Fruit fly (Drosophila melanogaster) whole organism, prepupa: ENCODE data around the gene PAPLA1.

ENCODE experiments used
- Blimp-1 ChIP-seq: fragments of 200-800 bp; sonication (Bioruptor generic); optimal IDR thresholded peaks from 3 replicates; lab custom pipeline; 2017; ENCODE audit warnings: missing biosample characterization, missing genetic modification characterization, mild to moderate bottlenecking, moderate library complexity, missing genetic modification reagents
- CG10631 ChIP-seq: fragments of 200-800 bp; sonication (Bioruptor generic); optimal IDR thresholded peaks from 2 replicates; lab custom pipeline; 2016; ENCODE audit warnings: missing biosample characterization, missing genetic modification characterization
- CG10669 ChIP-seq: fragments of 200-800 bp; sonication (Bioruptor generic); optimal IDR thresholded peaks from 3 replicates; lab custom pipeline; 2018; ENCODE audit warnings: missing biosample characterization, mild to moderate bottlenecking, missing genetic modification characterization, moderate library complexity
- CG11294 ChIP-seq: fragments of 200-800 bp; sonication (Bioruptor generic); IDR thresholded peaks from 2 replicates; pipeline ENCODE4 v1.3.6; 2022; ENCODE audit warnings: missing biosample characterization, missing genetic modification characterization
- CG11902 ChIP-seq: fragments of 200-800 bp; sonication (Bioruptor generic); optimal IDR thresholded peaks from 3 replicates; lab custom pipeline; 2016; ENCODE audit warnings: missing biosample characterization, missing genetic modification characterization
- CG15336 ChIP-seq: fragments of 200-800 bp; sonication (Bioruptor generic); IDR thresholded peaks from 2 replicates; pipeline ENCODE4 v1.3.6; 2022; ENCODE audit warnings: missing biosample characterization, missing genetic modification characterization
- CG16779 ChIP-seq: fragments of 200-800 bp; sonication (Bioruptor generic); optimal IDR thresholded peaks from 3 replicates; lab custom pipeline; 2017; ENCODE audit warnings: missing biosample characterization, mild to moderate bottlenecking, missing genetic modification characterization
- CG3032 ChIP-seq: fragments of 200-800 bp; optimal IDR thresholded peaks from 2 replicates; lab custom pipeline; 2019; ENCODE audit warnings: missing biosample characterization, mild to moderate bottlenecking, missing genetic modification characterization, moderate library complexity
- CG31627 ChIP-seq: fragments of 200-800 bp; sonication (Bioruptor generic); optimal IDR thresholded peaks from 3 replicates; lab custom pipeline; 2016; ENCODE audit warnings: missing biosample characterization, missing genetic modification characterization
- CG32006 ChIP-seq: fragments of 200-800 bp; sonication (Bioruptor generic); optimal IDR thresholded peaks from 3 replicates; lab custom pipeline; 2017; ENCODE audit warnings: missing biosample characterization, mild to moderate bottlenecking, missing genetic modification characterization
- CG34406 ChIP-seq: fragments of 200-800 bp; sonication (Bioruptor generic); optimal IDR thresholded peaks from 3 replicates; lab custom pipeline; 2016; ENCODE audit warnings: missing biosample characterization, missing genetic modification characterization
- CG3919 ChIP-seq: fragments of 200-800 bp; sonication (Bioruptor generic); optimal IDR thresholded peaks from 3 replicates; lab custom pipeline; 2016; ENCODE audit warnings: missing biosample characterization, missing genetic modification characterization
- CG4318 ChIP-seq: fragments of 200-800 bp; sonication (Bioruptor generic); optimal IDR thresholded peaks from 3 replicates; lab custom pipeline; 2017; ENCODE audit warnings: missing biosample characterization, mild to moderate bottlenecking, missing genetic modification characterization
- CG6163 ChIP-seq: fragments of 200-800 bp; sonication (Bioruptor generic); IDR thresholded peaks from 3 replicates; pipeline ENCODE4 v1.3.6; 2022; ENCODE audit warnings: missing biosample characterization, missing genetic modification characterization
- CG6276 ChIP-seq: fragments of 200-800 bp; sonication (Bioruptor generic); optimal IDR thresholded peaks from 2 replicates; lab custom pipeline; 2017; ENCODE audit warnings: missing biosample characterization, mild to moderate bottlenecking, missing genetic modification characterization
- CG6792 ChIP-seq: fragments of 200-800 bp; sonication (Bioruptor generic); optimal IDR thresholded peaks from 3 replicates; lab custom pipeline; 2016; ENCODE audit warnings: missing biosample characterization, missing genetic modification characterization
- CG6808 ChIP-seq: fragments of 200-800 bp; sonication (Bioruptor generic); optimal IDR thresholded peaks from 3 replicates; lab custom pipeline; 2017; ENCODE audit warnings: missing biosample characterization, missing genetic modification characterization, mild to moderate bottlenecking, moderate library complexity, missing genetic modification reagents
- CG6854 ChIP-seq: fragments of 200-800 bp; sonication (Bioruptor generic); optimal IDR thresholded peaks from 2 replicates; lab custom pipeline; 2017; ENCODE audit warnings: missing biosample characterization, mild to moderate bottlenecking, missing genetic modification characterization
- CG7368 ChIP-seq: fragments of 200-800 bp; sonication (Bioruptor generic); optimal IDR thresholded peaks from 3 replicates; lab custom pipeline; 2016; ENCODE audit warnings: missing biosample characterization, missing genetic modification characterization
- CG8119 ChIP-seq: fragments of 200-800 bp; sonication (Bioruptor generic); IDR thresholded peaks from 3 replicates; pipeline ENCODE4 v1.3.6; 2022; ENCODE audit warnings: missing biosample characterization, missing genetic modification characterization
- CG8319 ChIP-seq: fragments of 200-800 bp; sonication (Bioruptor generic); optimal IDR thresholded peaks from 3 replicates; lab custom pipeline; 2016; ENCODE audit warnings: missing biosample characterization, missing genetic modification characterization
- CG8632 ChIP-seq: fragments of 200-800 bp; sonication (Bioruptor generic); optimal IDR thresholded peaks from 3 replicates; lab custom pipeline; 2016; ENCODE audit warnings: missing biosample characterization, missing genetic modification characterization
- CG9139 ChIP-seq: fragments of 200-800 bp; sonication (Bioruptor generic); optimal IDR thresholded peaks from 3 replicates; lab custom pipeline; 2017; ENCODE audit warnings: missing biosample characterization, mild to moderate bottlenecking, missing genetic modification characterization
- Eip78C ChIP-seq: fragments of 200-800 bp; sonication (Bioruptor generic); peaks from one replicate; lab custom pipeline; 2016; ENCODE audit warnings: missing biosample characterization, missing genetic modification characterization
- Ets96B ChIP-seq: fragments of 200-800 bp; optimal IDR thresholded peaks from 2 replicates; lab custom pipeline; 2019; ENCODE audit warnings: missing biosample characterization, mild to moderate bottlenecking, missing genetic modification characterization, moderate library complexity
- Gug ChIP-seq: fragments of 200-800 bp; sonication (Bioruptor generic); IDR thresholded peaks from 2 replicates; pipeline ENCODE4 v1.3.6; 2022; ENCODE audit warnings: missing biosample characterization, missing genetic modification characterization
- Hr38 ChIP-seq: sonication (Bioruptor generic); optimal IDR thresholded peaks from 2 replicates; lab custom pipeline; 2016; ENCODE audit warnings: missing biosample characterization, missing genetic modification characterization
- Hr39 ChIP-seq: fragments of 200-800 bp; sonication (Bioruptor generic); optimal IDR thresholded peaks from 2 replicates; lab custom pipeline; 2016; ENCODE audit warnings: missing biosample characterization, missing genetic modification characterization
- Hr4 ChIP-seq: fragments of 200-800 bp; sonication (Bioruptor generic); optimal IDR thresholded peaks from 3 replicates; lab custom pipeline; 2016; ENCODE audit warnings: missing biosample characterization, missing genetic modification characterization
- Lpt ChIP-seq: fragments of 200-800 bp; sonication (Bioruptor generic); optimal IDR thresholded peaks from 3 replicates; lab custom pipeline; 2016; ENCODE audit warnings: missing biosample characterization, missing genetic modification characterization
- Met ChIP-seq: fragments of 200-800 bp; sonication (Bioruptor generic); optimal IDR thresholded peaks from 3 replicates; lab custom pipeline; 2016; ENCODE audit warnings: missing biosample characterization, missing genetic modification characterization
- OdsH ChIP-seq: fragments of 200-800 bp; sonication (Bioruptor generic); optimal IDR thresholded peaks from 3 replicates; lab custom pipeline; 2016; ENCODE audit warnings: missing biosample characterization, missing genetic modification characterization
- Sox102F ChIP-seq: fragments of 200-800 bp; sonication (Bioruptor generic); optimal IDR thresholded peaks from 2 replicates; lab custom pipeline; 2016; ENCODE audit warnings: missing biosample characterization, mild to moderate bottlenecking, missing genetic modification characterization
- Sox15 ChIP-seq: fragments of 200-800 bp; sonication (Bioruptor generic); optimal IDR thresholded peaks from 3 replicates; lab custom pipeline; 2016; ENCODE audit warnings: missing biosample characterization, missing genetic modification characterization
- achi ChIP-seq: fragments of 200-800 bp; sonication (Bioruptor generic); optimal IDR thresholded peaks from 3 replicates; lab custom pipeline; 2016; ENCODE audit warnings: missing biosample characterization, missing genetic modification characterization
- acj6 ChIP-seq: fragments of 200-800 bp; sonication (Bioruptor generic); optimal IDR thresholded peaks from 3 replicates; lab custom pipeline; 2016; ENCODE audit warnings: missing biosample characterization, missing genetic modification characterization
- cyc ChIP-seq: fragments of 200-800 bp; sonication (Bioruptor generic); optimal IDR thresholded peaks from 3 replicates; lab custom pipeline; 2016; ENCODE audit warnings: missing biosample characterization, missing genetic modification characterization
- dac ChIP-seq: fragments of 200-800 bp; sonication (Bioruptor generic); optimal IDR thresholded peaks from 2 replicates; lab custom pipeline; 2017; ENCODE audit warnings: missing biosample characterization, mild to moderate bottlenecking, missing genetic modification characterization
- dsx ChIP-seq: fragments of 200-800 bp; optimal IDR thresholded peaks from 3 replicates; lab custom pipeline; 2019; ENCODE audit warnings: missing biosample characterization, mild to moderate bottlenecking, missing genetic modification characterization, moderate library complexity; ENCODE audit not compliant: poor library complexity, severe bottlenecking
- esn ChIP-seq: fragments of 200-800 bp; sonication (Bioruptor generic); optimal IDR thresholded peaks from 2 replicates; lab custom pipeline; 2016; ENCODE audit warnings: missing biosample characterization, mild to moderate bottlenecking, missing genetic modification characterization, moderate library complexity
- fd59A ChIP-seq: fragments of 200-800 bp; sonication (Bioruptor generic); optimal IDR thresholded peaks from 2 replicates; lab custom pipeline; 2017; ENCODE audit warnings: missing biosample characterization, mild to moderate bottlenecking, missing genetic modification characterization, missing genetic modification reagents
- fd85E ChIP-seq: fragments of 200-800 bp; sonication (Bioruptor generic); optimal IDR thresholded peaks from 3 replicates; lab custom pipeline; 2016; ENCODE audit warnings: missing biosample characterization, missing genetic modification characterization
- fkh ChIP-seq: fragments of 200-800 bp; sonication (Bioruptor generic); optimal IDR thresholded peaks from 3 replicates; lab custom pipeline; 2017; ENCODE audit warnings: missing biosample characterization, mild to moderate bottlenecking, missing genetic modification characterization, moderate library complexity
- lz ChIP-seq: fragments of 200-800 bp; sonication (Bioruptor generic); optimal IDR thresholded peaks from 3 replicates; lab custom pipeline; 2016; ENCODE audit warnings: missing biosample characterization, missing genetic modification characterization
- net ChIP-seq: fragments of 200-800 bp; sonication (Bioruptor generic); optimal IDR thresholded peaks from 3 replicates; lab custom pipeline; 2016; ENCODE audit warnings: missing biosample characterization, missing genetic modification characterization
- pdm3 ChIP-seq: fragments of 200-800 bp; sonication (Bioruptor generic); optimal IDR thresholded peaks from 3 replicates; lab custom pipeline; 2016; ENCODE audit warnings: missing biosample characterization, missing genetic modification characterization
- salr ChIP-seq, 2 experiments: fragments of 200-800 bp; sonication (Bioruptor generic); optimal IDR thresholded peaks; 3 replicates each; lab custom pipeline; 2016 to 2018; ENCODE audit warnings: missing biosample characterization in 2 of 2, missing genetic modification characterization in 2 of 2, mild to moderate bottlenecking in 1 of 2
- spab ChIP-seq: fragments of 200-800 bp; sonication (Bioruptor generic); optimal IDR thresholded peaks from 2 replicates; lab custom pipeline; 2017; ENCODE audit warnings: missing biosample characterization, mild to moderate bottlenecking, missing genetic modification characterization, missing genetic modification reagents
- svp ChIP-seq: fragments of 200-800 bp; sonication (Bioruptor generic); peaks from one replicate; lab custom pipeline; 2016; ENCODE audit warnings: missing biosample characterization, missing genetic modification characterization
- topi ChIP-seq: fragments of 200-800 bp; sonication (Bioruptor generic); optimal IDR thresholded peaks from 3 replicates; lab custom pipeline; 2016; ENCODE audit warnings: missing biosample characterization, missing genetic modification characterization
- vri ChIP-seq: fragments of 200-800 bp; sonication (Bioruptor generic); optimal IDR thresholded peaks from 3 replicates; lab custom pipeline; 2016; ENCODE audit warnings: missing biosample characterization, mild to moderate bottlenecking, missing genetic modification characterization

PAPLA1 gene

DNA sequence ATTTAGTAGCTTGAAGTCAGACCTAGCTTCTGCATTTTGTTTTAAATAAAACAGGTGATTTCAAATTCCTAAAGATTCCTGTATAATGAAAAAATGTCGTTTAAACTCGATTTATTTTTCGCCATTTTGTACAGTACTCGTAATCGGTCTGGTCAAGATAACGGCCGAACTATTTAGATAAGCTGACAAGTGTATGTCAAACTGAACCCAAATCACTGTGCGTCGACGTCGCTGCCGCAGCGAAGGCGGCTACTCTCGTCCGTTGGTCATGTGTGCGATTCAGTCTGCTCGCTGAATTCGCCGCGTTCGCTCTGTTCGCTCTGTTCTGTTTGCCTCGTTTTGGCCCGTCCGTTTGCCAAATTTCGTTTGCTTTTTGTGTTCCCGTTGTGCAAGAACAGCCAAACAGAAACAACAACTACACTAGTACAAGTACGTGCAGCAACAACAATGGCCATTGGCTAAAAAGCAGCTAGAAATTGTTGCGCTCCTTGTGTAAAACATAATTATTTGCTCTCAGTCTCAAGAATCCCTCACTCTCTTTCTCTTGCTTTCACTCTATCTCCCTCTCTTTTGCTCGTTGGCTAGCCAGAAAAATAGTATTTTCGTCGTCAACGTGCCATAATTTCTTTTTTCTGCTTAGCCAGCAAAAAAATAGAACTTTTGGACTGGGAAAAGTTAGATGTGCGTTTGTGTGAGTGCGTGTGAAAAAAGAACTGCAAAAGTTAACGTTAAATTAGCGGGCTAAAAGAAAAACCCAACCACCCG, 71.2 kb downstream of the PAPLA1 start:
- peak in 1 of 2 experiments; percentile 3 for TF ChIP-seq salr (GFP tag; optimal IDR thresholded peaks at IDR 0.05; lab: Kevin White, UChicago)
- TF ChIP-seq dsx (GFP tag; lab: Kevin White, UChicago): no peak
- TF ChIP-seq Ets96B: no peak
- TF ChIP-seq CG10631: no peak
- TF ChIP-seq Gug (GFP tag; lab: Robert Waterston, UW): no peak
- TF ChIP-seq CG8632 (GFP tag; lab: Kevin White, UChicago): peak; percentile 17
- peak; percentile 29 for TF ChIP-seq CG34406 (GFP tag; lab: Kevin White, UChicago)
- no peak for TF ChIP-seq dac (GFP tag; lab: Kevin White, UChicago)
- TF ChIP-seq fkh (GFP tag; lab: Kevin White, UChicago): peak; percentile 11
- peak; percentile 54 for TF ChIP-seq Hr4 (GFP tag; lab: Kevin White, UChicago)
- TF ChIP-seq CG6163: peak; percentile 55; the same call in 2 of the 3 replicates
- TF ChIP-seq acj6 (GFP tag; lab: Kevin White, UChicago): peak; percentile 22
- no peak for TF ChIP-seq CG6808
- TF ChIP-seq Lpt (GFP tag; lab: Kevin White, UChicago): no peak
- TF ChIP-seq CG8319 (GFP tag; lab: Kevin White, UChicago): no peak
- TF ChIP-seq CG6854: no peak
- TF ChIP-seq cyc (GFP tag; lab: Kevin White, UChicago): no peak
- peak; percentile 4 for TF ChIP-seq CG4318
- TF ChIP-seq fd59A: no peak
- TF ChIP-seq Sox15 (GFP tag; lab: Kevin White, UChicago): no peak
- TF ChIP-seq CG8119 (GFP tag; lab: Robert Waterston, UW): no peak; the same call in 2 of the 3 replicates
- peak; percentile 13 for TF ChIP-seq Met (GFP tag; lab: Kevin White, UChicago)
- TF ChIP-seq CG6276 (GFP tag; lab: Kevin White, UChicago): peak; percentile 33
- TF ChIP-seq lz: peak; percentile 20
- TF ChIP-seq spab (GFP tag; lab: Kevin White, UChicago): no peak
- TF ChIP-seq svp (GFP tag; lab: Kevin White, UChicago): peak; percentile 77
- no peak for TF ChIP-seq Hr38 (GFP tag; lab: Kevin White, UChicago)
- TF ChIP-seq CG31627 (GFP tag; lab: Kevin White, UChicago): peak; percentile 29
- peak; percentile 30 for TF ChIP-seq achi (GFP tag; lab: Kevin White, UChicago)
- TF ChIP-seq CG15336 (GFP tag; lab: Robert Waterston, UW): 0 out of 2 replicates have a peak, but pooled peaks have one; percentile 14
- no peak for TF ChIP-seq Blimp-1 (GFP tag; lab: Kevin White, UChicago)
- TF ChIP-seq CG11902: no peak
- peak; percentile 26 for TF ChIP-seq pdm3
- peak; percentile 44 for TF ChIP-seq Sox102F (GFP tag; lab: Kevin White, UChicago)
- TF ChIP-seq CG6792: no peak
- TF ChIP-seq fd85E (GFP tag; lab: Kevin White, UChicago): no peak
- TF ChIP-seq CG3919 (GFP tag; lab: Kevin White, UChicago): peak; percentile 31
- peak; percentile 14 for TF ChIP-seq Hr39 (GFP tag; lab: Kevin White, UChicago)
- no peak for TF ChIP-seq CG3032 (tag; lab: Kevin White, UChicago)
- peak; percentile 29 for TF ChIP-seq topi (GFP tag; lab: Kevin White, UChicago)
- no peak for TF ChIP-seq CG7368
- no peak for TF ChIP-seq CG11294 (GFP tag; lab: Robert Waterston, UW)
- peak; percentile 49 for TF ChIP-seq vri (GFP tag; lab: Kevin White, UChicago)
- TF ChIP-seq CG9139 (GFP tag; lab: Kevin White, UChicago): no peak
- TF ChIP-seq Eip78C (GFP tag; lab: Kevin White, UChicago): peak; percentile 67
- TF ChIP-seq net (GFP tag; lab: Kevin White, UChicago): peak; percentile 31
- TF ChIP-seq OdsH (GFP tag; lab: Kevin White, UChicago): peak; percentile 15
- TF ChIP-seq CG10669 (GFP tag; lab: Kevin White, UChicago): no peak
- no peak for TF ChIP-seq CG16779 (tag; lab: Kevin White, UChicago)
- TF ChIP-seq esn (GFP tag; lab: Kevin White, UChicago): peak; percentile 55
- TF ChIP-seq CG32006 (GFP tag; lab: Kevin White, UChicago): peak; percentile 62
